Worm (Caenorhabditis elegans) whole organism, young adult: ENCODE results near the gene srv-22.

Experiments
- cebp-1 ChIP-seq, 2 experiments: fragments of 200-800 bp in 1 of 2; sonication (Bioruptor generic) in 1 of 2; sonication (generic microtip) in 1 of 2; IDR thresholded peaks in 1 of 2; optimal IDR thresholded peaks in 1 of 2; 2 replicates each; pipeline versions ENCODE4 v1.3.6 to Lab custom; 2017 to 2022; ENCODE audit warnings: missing compliant biosample characterization in 2 of 2, missing genetic modification characterization in 2 of 2, mild to moderate bottlenecking in 1 of 2, missing genetic modification reagents in 1 of 2, moderate library complexity in 1 of 2
- ceh-58 ChIP-seq: fragments of 200-800 bp; sonication (Bioruptor generic); IDR thresholded peaks from 2 replicates; pipeline ENCODE4 v1.3.6; 2022; ENCODE audit warnings: missing genetic modification characterization, missing compliant biosample characterization
- hmg-20 ChIP-seq: fragments of 200-800 bp; sonication (Bioruptor generic); IDR thresholded peaks from 2 replicates; pipeline ENCODE4 v1.3.6; 2022; ENCODE audit warnings: missing genetic modification reagents, missing genetic modification characterization, missing compliant biosample characterization
- nhr-80 ChIP-seq: sonication (generic microtip); optimal IDR thresholded peaks from 2 replicates; lab custom pipeline; 2016; ENCODE audit warnings: missing genetic modification characterization, missing compliant biosample characterization
- sdz-38 ChIP-seq: sonication (generic microtip); optimal IDR thresholded peaks from 2 replicates; lab custom pipeline; 2016; ENCODE audit warnings: missing genotype, missing genetic modification characterization, missing compliant biosample characterization
- snpc-1.3 ChIP-seq: sonication (generic microtip); optimal IDR thresholded peaks from 2 replicates; lab custom pipeline; 2017; ENCODE audit warnings: missing genetic modification characterization, mild to moderate bottlenecking, missing compliant biosample characterization, antibody characterized with exemption, moderate library complexity, missing genotype, missing genetic modification reagents; ENCODE audit not compliant: insufficient read depth

DNA sequence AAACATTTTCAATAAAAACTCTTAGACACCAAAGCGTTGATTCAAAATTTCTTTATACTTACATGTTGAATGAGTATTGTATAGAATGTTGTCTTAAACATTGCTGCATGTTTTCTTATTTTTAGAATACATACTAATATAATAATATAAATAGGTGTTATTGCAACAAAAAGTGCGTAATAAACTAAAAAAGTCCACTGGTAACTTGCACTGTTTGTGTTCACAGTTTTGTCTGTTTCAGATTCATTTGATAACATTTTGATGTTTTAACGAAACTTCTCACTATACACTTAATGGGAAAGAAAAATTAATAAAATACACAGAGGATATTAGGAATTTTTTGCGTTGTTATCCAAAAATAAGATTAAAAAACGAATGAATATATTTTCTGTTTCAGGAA, 5.9 kb downstream of the srv-22 start, which contains the start of gene srv-19:
- TF ChIP-seq sdz-38 (tag; lab: Kevin White, UChicago), result no peak
- no peak for TF ChIP-seq hmg-20
- TF ChIP-seq ceh-58 (GFP tag; lab: Robert Waterston, UW), result no peak
- TF ChIP-seq snpc-1.3 (tag; lab: Kevin White, UChicago), result no peak
- no peak for TF ChIP-seq cebp-1 (GFP tag; IDR thresholded peaks at IDR 0.05; lab: Robert Waterston, UW)
- TF ChIP-seq cebp-1 (tag; optimal IDR thresholded peaks at IDR 0.05; lab: Kevin White, UChicago), result no peak
- TF ChIP-seq nhr-80 (tag; lab: Kevin White, UChicago), result no peak
